Worm (Caenorhabditis elegans): Measurements from ENCODE around the gene tkt-1.

Gene tkt-1

DNA sequence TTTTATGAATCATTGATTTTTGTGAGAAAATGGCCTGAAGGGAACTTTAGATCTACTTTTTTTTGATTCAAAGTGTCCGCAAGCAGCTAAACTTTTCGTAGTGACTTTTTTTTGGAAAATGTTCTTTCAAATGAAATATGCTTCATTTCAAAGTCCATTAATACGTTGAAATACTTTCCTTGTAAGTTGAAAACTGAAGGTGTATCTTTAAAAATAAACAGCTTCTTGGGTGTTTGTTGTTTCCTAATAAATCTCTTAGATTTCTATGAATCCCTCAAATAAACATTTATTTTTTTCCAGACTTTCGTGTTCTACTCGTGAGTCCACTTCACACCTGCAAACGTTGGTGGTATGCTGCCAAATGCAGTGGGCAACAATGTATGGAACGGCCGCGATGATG is 43.2 kb downstream of the tkt-1 start, which contains the start of gene ebax-1:
Gene ebax-1 (plus strand): TSS at position 301 of the 400 bp plus-strand sequence.
- TF ChIP-seq aly-1 (tag; optimal IDR thresholded peaks at IDR 0.05), result no peak
- TF ChIP-seq sea-1 (GFP tag; conservative IDR thresholded peaks at IDR 0.05), result no peak
- TF ChIP-seq tbx-11 (GFP tag; IDR thresholded peaks at IDR 0.05), result no peak
- TF ChIP-seq scrt-1 (GFP tag; IDR thresholded peaks at IDR 0.05), result no peak
- no peak for TF ChIP-seq pes-1 (GFP tag; IDR thresholded peaks at IDR 0.05)
- no peak for TF ChIP-seq ama-1 (optimal IDR thresholded peaks at IDR 0.05)
- TF ChIP-seq tbx-37 (GFP tag; conservative IDR thresholded peaks at IDR 0.05), result no peak
- TF ChIP-seq F13C5.2 (tag; optimal IDR thresholded peaks at IDR 0.05), result no peak
- TF ChIP-seq tra-4 (tag; optimal IDR thresholded peaks at IDR 0.05), result no peak
- TF ChIP-seq hmbx-1 (tag; optimal IDR thresholded peaks at IDR 0.05), result no peak
- no peak for TF ChIP-seq hmg-4 (GFP tag; optimal IDR thresholded peaks at IDR 0.05)
- TF ChIP-seq B0310.2 (tag; optimal IDR thresholded peaks at IDR 0.05), result no peak
- TF ChIP-seq ets-7 (tag; optimal IDR thresholded peaks at IDR 0.05), result no peak
- no peak for TF ChIP-seq hnd-1 (tag; optimal IDR thresholded peaks at IDR 0.05)

ce11 chrIV:10288575-10288974 is 45.2 kb downstream of the tkt-1 start:
- TF ChIP-seq aly-1 (tag; optimal IDR thresholded peaks at IDR 0.05), result no peak
- no peak for TF ChIP-seq tra-4 (tag; optimal IDR thresholded peaks at IDR 0.05)
- no peak for TF ChIP-seq F13C5.2 (tag; optimal IDR thresholded peaks at IDR 0.05)
- TF ChIP-seq B0310.2 (tag; optimal IDR thresholded peaks at IDR 0.05), result no peak
- no peak for TF ChIP-seq ceh-13 (GFP tag; optimal IDR thresholded peaks at IDR 0.05)
- no peak for TF ChIP-seq scrt-1 (GFP tag; IDR thresholded peaks at IDR 0.05)
- no peak for TF ChIP-seq ama-1 (optimal IDR thresholded peaks at IDR 0.05)
- no peak for TF ChIP-seq hmg-4 (GFP tag; optimal IDR thresholded peaks at IDR 0.05)
- TF ChIP-seq pes-1 (GFP tag; IDR thresholded peaks at IDR 0.05), result no peak
- TF ChIP-seq sea-1 (GFP tag; conservative IDR thresholded peaks at IDR 0.05), result no peak
- TF ChIP-seq hnd-1 (tag; optimal IDR thresholded peaks at IDR 0.05), result no peak

DNA sequence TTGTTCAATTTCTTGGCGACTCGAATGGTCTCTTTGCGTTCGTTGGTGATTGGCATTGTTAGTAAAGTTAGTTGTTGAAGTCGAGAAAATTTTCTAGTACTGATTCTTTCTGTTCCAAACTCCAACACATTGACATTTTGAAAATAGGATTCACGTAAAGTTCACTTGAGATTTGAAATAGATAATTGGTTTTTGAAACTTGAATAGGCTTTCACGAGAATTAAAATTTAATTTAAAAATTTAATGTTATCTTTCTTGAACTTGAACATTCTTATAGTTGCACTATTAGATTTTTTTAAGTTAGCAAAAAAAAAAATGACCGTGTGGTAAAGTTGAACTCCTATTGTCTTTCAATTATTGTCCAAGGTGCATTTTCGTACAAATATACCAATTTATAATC is 50.6 kb downstream of the tkt-1 start, which contains the start of gene R09E10.6:
Gene R09E10.6 (minus strand): TSS at position 101 of the 400 bp plus-strand sequence.
- TF ChIP-seq ceh-13 (GFP tag; optimal IDR thresholded peaks at IDR 0.05) (no peak), hmbx-1 (tag; optimal IDR thresholded peaks at IDR 0.05) (no peak), ceh-36 (tag; optimal IDR thresholded peaks at IDR 0.05) (no peak), ama-1 (optimal IDR thresholded peaks at IDR 0.05) (no peak), pes-1 (GFP tag; IDR thresholded peaks at IDR 0.05) (no peak), B0310.2 (tag; optimal IDR thresholded peaks at IDR 0.05) (no peak), tbx-37 (GFP tag; conservative IDR thresholded peaks at IDR 0.05) (no peak), F13C5.2 (tag; optimal IDR thresholded peaks at IDR 0.05) (no peak), scrt-1 (GFP tag; IDR thresholded peaks at IDR 0.05) (no peak), ets-7 (tag; optimal IDR thresholded peaks at IDR 0.05) (no peak), tbx-11 (GFP tag; IDR thresholded peaks at IDR 0.05) (no peak), hmg-4 (GFP tag; optimal IDR thresholded peaks at IDR 0.05) (no peak), tra-4 (tag; optimal IDR thresholded peaks at IDR 0.05) (no peak), hnd-1 (tag; optimal IDR thresholded peaks at IDR 0.05) (no peak), sea-1 (GFP tag; conservative IDR thresholded peaks at IDR 0.05) (no peak)

DNA sequence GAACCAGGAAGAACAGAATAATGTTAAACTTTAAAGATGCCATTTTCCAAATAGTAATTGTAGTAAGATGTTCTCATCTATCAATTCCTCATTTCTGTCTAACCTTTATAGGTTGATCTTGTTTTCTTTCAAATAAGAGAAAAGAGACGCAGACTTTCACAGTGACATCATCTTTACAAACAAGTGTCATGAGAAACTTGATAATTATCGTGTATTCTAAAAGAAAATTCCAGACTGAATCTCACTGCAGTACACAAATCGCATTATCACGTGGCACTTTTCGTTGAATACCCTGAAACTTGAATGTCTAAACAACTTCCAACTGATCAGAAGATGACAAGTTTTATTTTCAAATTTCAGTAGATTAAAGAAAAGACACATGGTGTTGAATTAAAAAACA is 51.7 kb downstream of the tkt-1 start, which contains the start of gene R09E10.13:
Gene R09E10.13 (minus strand): TSS at position 61 of the 400 bp plus-strand sequence.
- TF ChIP-seq aly-1 (tag; optimal IDR thresholded peaks at IDR 0.05) (no peak), hnd-1 (tag; optimal IDR thresholded peaks at IDR 0.05) (no peak), pes-1 (GFP tag; IDR thresholded peaks at IDR 0.05) (no peak), ceh-36 (tag; optimal IDR thresholded peaks at IDR 0.05) (no peak), tbx-37 (GFP tag; conservative IDR thresholded peaks at IDR 0.05) (no peak), flt-1 (GFP tag; IDR thresholded peaks at IDR 0.05) (no peak), tbx-11 (GFP tag; IDR thresholded peaks at IDR 0.05) (no peak), ets-7 (tag; optimal IDR thresholded peaks at IDR 0.05) (no peak), hmbx-1 (tag; optimal IDR thresholded peaks at IDR 0.05) (no peak), B0310.2 (tag; optimal IDR thresholded peaks at IDR 0.05) (no peak), F13C5.2 (tag; optimal IDR thresholded peaks at IDR 0.05) (no peak), tra-4 (tag; optimal IDR thresholded peaks at IDR 0.05) (no peak), sea-1 (GFP tag; conservative IDR thresholded peaks at IDR 0.05) (no peak), ceh-13 (GFP tag; optimal IDR thresholded peaks at IDR 0.05) (no peak)

Measured in whole organism, early embryonic.